Fruit fly (Drosophila melanogaster): ENCODE measurements around the gene TrpRS-m.

TrpRS-m gene

DNA sequence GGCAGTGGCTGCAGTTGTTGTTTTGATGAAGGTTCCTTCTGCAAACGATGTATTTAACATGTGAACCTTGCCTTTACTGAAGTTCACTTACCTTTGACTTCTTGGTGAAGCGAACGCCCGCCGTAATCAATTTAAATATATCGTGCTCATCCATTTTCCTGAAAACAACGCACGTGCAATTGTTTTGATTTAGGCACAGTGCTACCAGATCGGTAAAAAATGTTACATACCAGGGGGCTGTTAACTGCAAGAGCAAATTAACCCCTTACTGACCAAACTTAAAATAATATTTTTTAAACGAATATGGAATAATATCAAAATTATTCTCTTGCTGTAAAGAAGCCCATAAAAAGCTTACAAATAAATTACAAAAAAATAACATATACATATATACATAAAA lies 45.0 kb upstream of the TrpRS-m start, which contains the start of gene ais (continued):
- TF ChIP-seq MBD-R2 (GFP tag; IDR thresholded peaks at IDR 0.05) (peak; percentile 53), CG16813 (GFP tag; IDR thresholded peaks at IDR 0.05; ENCODE audit: partially characterized antibody) (0 out of 3 replicates have a peak, but pooled peaks have one; percentile 9), ind (GFP tag; optimal IDR thresholded peaks at IDR 0.05) (no peak), az2 (GFP tag; optimal IDR thresholded peaks at IDR 0.05) (no peak), CG4707 (GFP tag; optimal IDR thresholded peaks at IDR 0.05) (no peak), tap (tag; optimal IDR thresholded peaks at IDR 0.05) (no peak), CG6854 (GFP tag; optimal IDR thresholded peaks at IDR 0.05) (no peak), tna (GFP tag; IDR thresholded peaks at IDR 0.05; ENCODE audit: partially characterized antibody) (no peak; the same call in 1 of the 2 replicates), run (tag; optimal IDR thresholded peaks at IDR 0.05) (no peak), CG15601 (tag; optimal IDR thresholded peaks at IDR 0.05) (no peak), CG10959 (GFP tag; IDR thresholded peaks at IDR 0.05) (no peak), Xbp1 (GFP tag; optimal IDR thresholded peaks at IDR 0.05) (peak; percentile 34), CG7786 (GFP tag; optimal IDR thresholded peaks at IDR 0.05) (no peak), CG15479 (GFP tag; optimal IDR thresholded peaks at IDR 0.05) (no peak), H2.0 (GFP tag; IDR thresholded peaks at IDR 0.05) (no peak), insv (GFP tag; optimal IDR thresholded peaks at IDR 0.05) (no peak), Mad (GFP tag; optimal IDR thresholded peaks at IDR 0.05) (no peak), nmo (GFP tag; optimal IDR thresholded peaks at IDR 0.05) (peak; percentile 9), trem (tag; optimal IDR thresholded peaks at IDR 0.05) (peak; percentile 55), cg (GFP tag; optimal IDR thresholded peaks at IDR 0.05) (no peak), CG1603 (tag; optimal IDR thresholded peaks at IDR 0.05) (peak; percentile 53), NfI (GFP tag; optimal IDR thresholded peaks at IDR 0.05) (peak; percentile 10), CG12219 (GFP tag; optimal IDR thresholded peaks at IDR 0.05) (no peak), Hsf (GFP tag; optimal IDR thresholded peaks at IDR 0.05) (no peak), CG17802 (tag; optimal IDR thresholded peaks at IDR 0.05) (no peak), H15 (GFP tag; IDR thresholded peaks at IDR 0.05) (no peak), jigr1 (GFP tag; IDR thresholded peaks at IDR 0.05) (no peak), Max (GFP tag; optimal IDR thresholded peaks at IDR 0.05) (peak; percentile 62), seq (GFP tag; IDR thresholded peaks at IDR 0.05) (no peak), CG14667 (GFP tag; IDR thresholded peaks at IDR 0.05) (no peak), CG12071 (GFP tag; optimal IDR thresholded peaks at IDR 0.05) (no peak), CG10431 (GFP tag; optimal IDR thresholded peaks at IDR 0.05) (no peak), sens (GFP tag) (peak; percentile 61), zen2 (GFP tag; IDR thresholded peaks at IDR 0.05; ENCODE audit: partially characterized antibody) (no peak), Aef1 (GFP tag; IDR thresholded peaks at IDR 0.05) (no peak), CG7839 (tag; optimal IDR thresholded peaks at IDR 0.05) (peak; percentile 14), Med (GFP tag) (peak; percentile 69), Jarid2 (GFP tag; optimal IDR thresholded peaks at IDR 0.05) (no peak), CG10321 (GFP tag; IDR thresholded peaks at IDR 0.05) (no peak), CG8944 (GFP tag; optimal IDR thresholded peaks at IDR 0.05) (no peak), CG18262 (tag; optimal IDR thresholded peaks at IDR 0.05) (no peak), CG17186 (GFP tag; optimal IDR thresholded peaks at IDR 0.05) (no peak), mirr (GFP tag; optimal IDR thresholded peaks at IDR 0.05) (no peak), Atf-2 (GFP tag; optimal IDR thresholded peaks at IDR 0.05) (no peak), CG6683 (GFP tag; optimal IDR thresholded peaks at IDR 0.05) (no peak), CG30403 (GFP tag; optimal IDR thresholded peaks at IDR 0.05) (peak; percentile 40), btn (GFP tag; optimal IDR thresholded peaks at IDR 0.05) (no peak), Hr51 (GFP tag; optimal IDR thresholded peaks at IDR 0.05) (no peak), Camta (GFP tag; optimal IDR thresholded peaks at IDR 0.05) (no peak), stwl (tag; optimal IDR thresholded peaks at IDR 0.05) (peak; percentile 63), CG6254 (GFP tag; optimal IDR thresholded peaks at IDR 0.05) (no peak)
